Worm (Caenorhabditis elegans): ENCODE data around the gene C17A2.2.

The C17A2.2 gene

ce11 chrII:3869601-3870000, 23.5 kb downstream of the C17A2.2 start, which contains the start of gene oac-10:
Gene oac-10 (plus strand): TSS chrII:3869901.
- no peak for TF ChIP-seq ceh-91 (GFP tag; IDR thresholded peaks at IDR 0.05)
- no peak for TF ChIP-seq Y67H2A.10 (GFP tag; conservative IDR thresholded peaks at IDR 0.05)
- no peak for TF ChIP-seq fkh-3 (tag; optimal IDR thresholded peaks at IDR 0.05)
- no peak for TF ChIP-seq F33H1.4 (GFP tag; IDR thresholded peaks at IDR 0.05)
- TF ChIP-seq ztf-6 (GFP tag; IDR thresholded peaks at IDR 0.05), result no peak

ce11 chrII:3877127-3877526, 31.0 kb downstream of the C17A2.2 start, which contains the start of gene nep-3:
Gene nep-3 (minus strand): TSS chrII:3877227.
- TF ChIP-seq ztf-6 (GFP tag; IDR thresholded peaks at IDR 0.05) (no peak), attf-3 (GFP tag; conservative IDR thresholded peaks at IDR 0.05) (no peak), aptf-3 (GFP tag; IDR thresholded peaks at IDR 0.05) (no peak), madf-10 (tag; optimal IDR thresholded peaks at IDR 0.05) (no peak), ama-1 (optimal IDR thresholded peaks at IDR 0.05) (no peak), ama-1 (GFP tag; optimal IDR thresholded peaks at IDR 0.05) (no peak)

- no peak for TF ChIP-seq attf-3 (GFP tag; conservative IDR thresholded peaks at IDR 0.05)
- no peak for TF ChIP-seq sptf-2 (GFP tag; optimal IDR thresholded peaks at IDR 0.05)
- no peak for TF ChIP-seq ceh-91 (GFP tag; IDR thresholded peaks at IDR 0.05)
- no peak for TF ChIP-seq akir-1 (GFP tag; optimal IDR thresholded peaks at IDR 0.05)
- no peak for TF ChIP-seq B0336.3 (GFP tag; IDR thresholded peaks at IDR 0.05)
- TF ChIP-seq aptf-3 (GFP tag; IDR thresholded peaks at IDR 0.05), result no peak
- TF ChIP-seq lir-1 (GFP tag; conservative IDR thresholded peaks at IDR 0.05), result no peak
- no peak for TF ChIP-seq sea-2 (GFP tag; IDR thresholded peaks at IDR 0.05)
- TF ChIP-seq ztf-26 (tag; optimal IDR thresholded peaks at IDR 0.05), result no peak
- no peak for TF ChIP-seq rec-8 (tag; optimal IDR thresholded peaks at IDR 0.05)
- TF ChIP-seq F49E8.2 (tag; optimal IDR thresholded peaks at IDR 0.05; ENCODE audit: insufficient read depth), result no peak
- TF ChIP-seq nfya-2 (GFP tag; IDR thresholded peaks at IDR 0.05), result no peak
Observed at ce11 chrII:3877874-3878273, 31.7 kb downstream of the C17A2.2 start, which contains the start of gene sdz-7. Gene sdz-7 (minus strand): TSS chrII:3877974.

- TF ChIP-seq F39B2.1 (GFP tag; IDR thresholded peaks at IDR 0.05) (no peak), cebp-2 (GFP tag; IDR thresholded peaks at IDR 0.05) (no peak), attf-3 (GFP tag; conservative IDR thresholded peaks at IDR 0.05) (no peak), ekl-4 (GFP tag; IDR thresholded peaks at IDR 0.05) (no peak), akir-1 (GFP tag; optimal IDR thresholded peaks at IDR 0.05) (no peak)
Observed at ce11 chrII:3878330-3878729, 32.2 kb downstream of the C17A2.2 start, which contains the start of gene srh-250. Gene srh-250 (plus strand): TSS chrII:3878630.

ce11 chrII:3879945-3880344, 33.8 kb downstream of the C17A2.2 start, which contains the start of gene nhr-166:
Gene nhr-166 (plus strand): TSS chrII:3880245.
- no peak for TF ChIP-seq hmg-20 (GFP tag; IDR thresholded peaks at IDR 0.05)
- TF ChIP-seq madf-8 (GFP tag; conservative IDR thresholded peaks at IDR 0.05), result no peak
- no peak for TF ChIP-seq hrde-1 (tag; optimal IDR thresholded peaks at IDR 0.05; ENCODE audit: borderline replicate concordance)
- no peak for TF ChIP-seq B0336.3 (GFP tag; IDR thresholded peaks at IDR 0.05)
- no peak for TF ChIP-seq ztf-6 (GFP tag; IDR thresholded peaks at IDR 0.05)
- TF ChIP-seq T26A5.8 (tag; optimal IDR thresholded peaks at IDR 0.05), result no peak
- no peak for TF ChIP-seq mel-28 (tag; optimal IDR thresholded peaks at IDR 0.05; ENCODE audit: borderline replicate concordance)
- no peak for TF ChIP-seq aptf-3 (GFP tag; IDR thresholded peaks at IDR 0.05)
- TF ChIP-seq akir-1 (GFP tag; optimal IDR thresholded peaks at IDR 0.05), result no peak
- TF ChIP-seq F10E7.11 (tag; optimal IDR thresholded peaks at IDR 0.05), result no peak
- no peak for TF ChIP-seq nhr-179 (tag; optimal IDR thresholded peaks at IDR 0.05)
- no peak for TF ChIP-seq F52B5.7 (tag; optimal IDR thresholded peaks at IDR 0.05)
- no peak for TF ChIP-seq tbx-9 (tag; optimal IDR thresholded peaks at IDR 0.05; ENCODE audit: borderline replicate concordance)
- TF ChIP-seq C17E4.6 (GFP tag; IDR thresholded peaks at IDR 0.05), result no peak
- TF ChIP-seq B0035.1 (tag; optimal IDR thresholded peaks at IDR 0.05), result no peak

Data from whole organism, young adult.